Worm (Caenorhabditis elegans) whole organism, midembryonic: ENCODE measurements around the gene F32A5.4.

ENCODE experiments used
- T22C8.4 ChIP-seq: fragments of 200-800 bp; sonication (Bioruptor generic); IDR thresholded peaks from 2 replicates; pipeline ENCODE4 v1.3.6; 2022; ENCODE audit warnings: missing genetic modification characterization, missing compliant biosample characterization
- flt-1 ChIP-seq: fragments of 200-800 bp; sonication (Bioruptor generic); IDR thresholded peaks from 2 replicates; pipeline ENCODE4 v1.3.6; 2022; ENCODE audit warnings: missing genetic modification characterization, missing compliant biosample characterization
- ref-1 ChIP-seq: fragments of 200-800 bp; sonication (Bioruptor generic); conservative IDR thresholded peaks from 2 replicates; pipeline ENCODE4 v1.3.6; 2022; ENCODE audit warnings: missing genetic modification reagents, missing genetic modification characterization, missing compliant biosample characterization
- tab-1 ChIP-seq: fragments of 200-800 bp; sonication (Bioruptor generic); IDR thresholded peaks from 2 replicates; pipeline ENCODE4 v1.3.6; 2022; ENCODE audit warnings: missing genetic modification characterization, missing compliant biosample characterization
- ztf-29 ChIP-seq: fragments of 200-800 bp; sonication (Bioruptor generic); IDR thresholded peaks from 2 replicates; pipeline ENCODE4 v1.3.6; 2022; ENCODE audit warnings: missing genetic modification reagents, missing genetic modification characterization, missing compliant biosample characterization

ce11 chrII:7195541-7195940 is 33.4 kb upstream of the F32A5.4 start, which contains the start of gene acdh-12:
- TF ChIP-seq flt-1 (GFP tag; lab: Robert Waterston, UW) (no peak), tab-1 (GFP tag; lab: Robert Waterston, UW) (no peak), ztf-29 (GFP tag; lab: Robert Waterston, UW) (no peak), ref-1 (GFP tag; lab: Robert Waterston, UW) (no peak), T22C8.4 (no peak)
